Worm (Caenorhabditis elegans) whole organism, mixed stage, embryonic: ENCODE measurements around the gene pqn-65.

Experiments used
- drap-1 ChIP-seq: fragments of 200-800 bp; sonication (Bioruptor generic); optimal IDR thresholded peaks from 3 replicates; lab custom pipeline; 2018; ENCODE audit warnings: mild to moderate bottlenecking, missing genetic modification characterization, missing compliant biosample characterization
- elt-3 ChIP-seq: fragments of 150-350 bp; optimal IDR thresholded peaks from 2 replicates; lab custom pipeline; 2014; ENCODE audit warnings: missing biosample characterization, missing genetic modification characterization
- lin-13 ChIP-seq: fragments of 150-350 bp; optimal IDR thresholded peaks from 2 replicates; lab custom pipeline; 2014; ENCODE audit warnings: missing biosample characterization, missing genetic modification characterization
- nhr-237 ChIP-seq: fragments of 150-350 bp; optimal IDR thresholded peaks from 2 replicates; lab custom pipeline; 2014; ENCODE audit warnings: missing biosample characterization, missing genetic modification characterization
- nhr-76 ChIP-seq: sonication (generic microtip); optimal IDR thresholded peaks from 2 replicates; lab custom pipeline; 2017; ENCODE audit warnings: missing biosample characterization, missing genetic modification characterization

DNA sequence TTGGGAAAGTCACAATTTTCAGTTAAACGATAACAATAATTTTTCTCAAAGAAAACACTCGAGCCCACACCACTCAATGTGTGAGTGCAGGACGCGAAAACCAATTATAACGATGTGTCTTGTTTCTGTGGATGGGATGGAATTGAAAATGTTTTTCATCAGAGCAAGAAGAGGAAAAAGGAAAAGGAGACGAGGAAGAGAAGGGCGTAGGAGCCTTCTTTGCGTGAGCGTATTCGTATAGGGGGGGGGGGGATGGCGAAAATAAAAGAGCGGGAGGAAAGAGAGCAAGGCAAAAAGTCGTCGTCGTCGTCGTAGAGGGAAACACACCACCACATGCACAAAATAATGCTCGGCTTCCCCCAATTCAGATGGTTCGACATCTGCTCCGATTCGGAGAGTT, 584 bp upstream of the pqn-65 start:
- no peak for TF ChIP-seq elt-3 (tag; lab: Kevin White, UChicago)
- TF ChIP-seq nhr-76 (tag; lab: Kevin White, UChicago), result no peak
- no peak for TF ChIP-seq lin-13 (tag; lab: Kevin White, UChicago)
- no peak for TF ChIP-seq nhr-237 (tag; lab: Kevin White, UChicago)
- TF ChIP-seq drap-1 (GFP tag; lab: Kevin White, UChicago), result no peak
